Fruit fly (Drosophila melanogaster) Kc167 (cell line): ENCODE data around the gene Tom70.

Experiments used
- Myc ChIP-seq: fragments of >200 bp; optimal IDR thresholded peaks from 2 replicates; lab custom pipeline; 2017; ENCODE audit warnings: missing external identifiers
- Sin3A ChIP-seq: fragments of >200 bp; optimal IDR thresholded peaks from 2 replicates; lab custom pipeline; 2018; ENCODE audit warnings: missing external identifiers
- h ChIP-seq: fragments of >200 bp; optimal IDR thresholded peaks from 3 replicates; lab custom pipeline; 2018; ENCODE audit warnings: missing external identifiers
- insv ChIP-seq: fragments of >200 bp; optimal IDR thresholded peaks from 3 replicates; lab custom pipeline; 2018; ENCODE audit warnings: missing external identifiers
- psq ChIP-seq: fragments of >200 bp; optimal IDR thresholded peaks from 2 replicates; lab custom pipeline; 2017; ENCODE audit warnings: missing external identifiers
- ttk ChIP-seq: sonication (Bioruptor generic); optimal IDR thresholded peaks from 2 replicates; lab custom pipeline; 2017; ENCODE audit warnings: missing external identifiers

Tom70 gene

dm6 chr2L:12038177-12038581 is at the start of gene Tom70:
Gene Tom70 (minus strand): TSS chr2L:12038511.
- no peak for TF ChIP-seq Sin3A (lab: Kevin White, UChicago)

- TF ChIP-seq ttk (lab: Kevin White, UChicago): no peak
- TF ChIP-seq Myc (lab: Kevin White, UChicago): no peak
- TF ChIP-seq psq: no peak
- no peak for TF ChIP-seq h
- TF ChIP-seq insv (lab: Kevin White, UChicago): no peak
- no peak for TF ChIP-seq Sin3A (lab: Kevin White, UChicago)
Measured at dm6 chr2L:12087442-12087841, 49.1 kb upstream of the Tom70 start.

DNA sequence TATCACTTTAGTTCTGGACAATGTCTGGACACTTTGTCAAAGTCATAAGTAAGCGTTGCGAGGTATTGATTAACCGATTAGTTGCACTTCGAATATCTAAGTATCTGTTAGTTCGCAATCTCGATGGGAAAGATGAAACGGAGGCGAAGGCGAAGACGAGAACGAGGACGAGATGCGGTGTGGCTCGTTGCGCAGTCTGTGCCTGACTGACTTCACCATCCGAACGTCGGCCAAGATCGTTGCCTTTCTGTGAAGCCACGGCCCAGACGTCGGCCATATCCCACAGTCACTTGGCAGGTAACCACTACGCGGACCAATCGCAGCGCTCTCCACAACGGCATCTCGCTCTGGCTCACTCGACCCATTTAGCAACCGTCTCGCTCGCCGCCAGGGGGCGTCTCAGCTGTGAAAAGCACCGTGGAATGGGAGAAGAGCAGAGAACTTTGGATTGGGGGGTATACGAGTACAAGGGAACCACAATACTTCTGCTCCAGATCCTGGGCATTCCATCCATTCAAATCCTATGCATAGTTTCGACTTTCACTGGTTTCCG is 47.4 kb upstream of the Tom70 start, which contains the start of gene prd:
TSS of gene prd (minus strand) at position 209 of the 553 bp plus-strand sequence.
- no peak for TF ChIP-seq Myc (lab: Kevin White, UChicago)

DNA sequence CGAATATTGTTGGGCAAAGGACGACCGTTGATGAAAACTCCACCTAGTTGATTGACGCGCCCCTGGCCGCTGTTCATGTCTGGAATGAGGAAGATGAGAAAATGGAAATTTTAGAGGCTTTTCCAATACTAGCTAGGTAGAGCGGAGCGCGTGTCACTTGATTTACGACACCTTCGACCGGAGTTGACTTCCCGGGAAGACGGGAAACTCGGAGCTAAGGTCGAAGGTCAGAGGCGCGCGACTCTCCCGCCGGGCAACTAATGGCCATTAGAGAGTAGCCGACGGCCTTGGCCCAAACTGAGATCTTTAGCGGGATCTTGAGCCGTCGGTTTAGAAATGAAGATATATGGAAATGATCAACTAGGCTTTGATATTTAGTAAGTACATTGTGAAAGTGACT is 46.7 kb upstream of the Tom70 start:
- TF ChIP-seq insv (lab: Kevin White, UChicago) (no peak), h (no peak), Myc (lab: Kevin White, UChicago) (no peak), ttk (lab: Kevin White, UChicago) (no peak), psq (no peak), Sin3A (lab: Kevin White, UChicago) (no peak)

DNA sequence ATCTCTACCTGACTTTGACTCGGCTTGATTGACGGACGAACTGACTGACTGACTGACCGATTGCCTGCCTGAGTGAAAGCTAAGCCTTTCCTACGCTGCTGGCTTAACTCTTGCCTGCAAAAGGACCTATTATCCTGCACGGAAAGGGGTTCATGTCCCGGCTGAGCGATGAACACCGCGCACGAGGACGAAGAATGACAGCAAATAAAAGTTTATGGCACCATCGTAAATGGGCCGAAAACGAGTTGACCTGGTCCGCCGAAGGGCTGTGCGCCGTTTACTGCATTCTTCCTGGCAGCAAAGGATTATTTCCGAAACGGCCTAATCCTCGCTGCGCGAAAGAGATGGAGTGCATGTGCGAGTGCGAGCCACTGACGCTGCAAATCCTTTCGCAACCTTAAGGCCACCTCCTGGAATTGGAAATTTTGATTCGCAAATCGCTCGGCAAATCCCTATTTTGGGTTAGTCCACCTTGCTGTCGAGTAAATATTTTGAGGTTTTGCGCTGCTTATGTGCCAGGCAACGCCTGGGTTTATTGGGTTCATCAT is 42.9 kb upstream of the Tom70 start:
- TF ChIP-seq Myc (lab: Kevin White, UChicago): no peak
- TF ChIP-seq insv (lab: Kevin White, UChicago): no peak
- TF ChIP-seq ttk (lab: Kevin White, UChicago): no peak
- TF ChIP-seq h: no peak

DNA sequence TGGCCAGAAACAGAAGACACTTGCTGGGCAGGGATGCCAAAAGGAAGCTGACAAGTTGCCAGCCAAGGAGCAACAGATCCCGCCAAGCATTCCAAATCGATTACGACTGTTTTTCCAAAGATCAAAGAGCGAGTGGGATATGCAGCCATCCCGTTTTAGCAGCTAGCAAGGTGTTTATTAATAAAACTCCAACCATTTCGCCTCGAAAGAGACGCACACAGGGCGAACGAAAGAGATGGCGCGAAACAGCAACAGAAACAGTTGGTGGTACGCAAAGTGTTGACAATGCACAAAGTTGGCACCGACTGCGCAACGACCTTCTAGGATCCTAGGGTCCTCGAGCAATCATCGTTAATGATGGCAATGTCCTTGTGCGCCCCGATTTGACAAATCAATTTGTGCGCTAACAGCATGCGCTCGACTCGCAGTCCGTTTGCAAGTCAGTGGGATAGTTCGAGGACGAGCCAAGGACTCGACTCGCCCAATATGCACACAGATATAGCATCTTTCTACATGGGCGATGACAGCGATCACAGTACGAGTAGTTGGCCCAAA is 41.6 kb upstream of the Tom70 start:
- TF ChIP-seq insv (lab: Kevin White, UChicago) (no peak), ttk (lab: Kevin White, UChicago) (no peak), psq (no peak), h (no peak), Sin3A (lab: Kevin White, UChicago) (no peak), Myc (lab: Kevin White, UChicago) (no peak)

DNA sequence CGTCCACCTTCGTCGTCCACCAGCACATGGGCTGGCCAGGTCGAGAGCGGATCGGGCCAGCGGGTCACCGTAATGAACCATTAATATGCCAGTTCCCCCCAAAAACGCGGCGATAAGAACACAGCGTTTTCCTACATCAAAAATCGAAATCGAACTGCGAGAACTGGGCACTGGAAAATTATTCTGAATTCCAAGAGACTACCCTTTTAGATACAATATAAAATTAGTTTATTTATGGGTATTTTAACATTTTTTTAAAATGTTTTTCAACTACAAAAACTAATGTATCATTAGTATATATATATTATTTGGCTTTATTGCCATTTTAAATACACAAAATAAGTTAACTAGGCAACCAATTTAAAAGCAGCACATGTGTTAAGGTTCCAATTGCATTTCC is 40.4 kb upstream of the Tom70 start:
- TF ChIP-seq h (no peak), insv (lab: Kevin White, UChicago) (no peak), psq (no peak), Myc (lab: Kevin White, UChicago) (no peak), ttk (lab: Kevin White, UChicago) (no peak), Sin3A (lab: Kevin White, UChicago) (no peak)

DNA sequence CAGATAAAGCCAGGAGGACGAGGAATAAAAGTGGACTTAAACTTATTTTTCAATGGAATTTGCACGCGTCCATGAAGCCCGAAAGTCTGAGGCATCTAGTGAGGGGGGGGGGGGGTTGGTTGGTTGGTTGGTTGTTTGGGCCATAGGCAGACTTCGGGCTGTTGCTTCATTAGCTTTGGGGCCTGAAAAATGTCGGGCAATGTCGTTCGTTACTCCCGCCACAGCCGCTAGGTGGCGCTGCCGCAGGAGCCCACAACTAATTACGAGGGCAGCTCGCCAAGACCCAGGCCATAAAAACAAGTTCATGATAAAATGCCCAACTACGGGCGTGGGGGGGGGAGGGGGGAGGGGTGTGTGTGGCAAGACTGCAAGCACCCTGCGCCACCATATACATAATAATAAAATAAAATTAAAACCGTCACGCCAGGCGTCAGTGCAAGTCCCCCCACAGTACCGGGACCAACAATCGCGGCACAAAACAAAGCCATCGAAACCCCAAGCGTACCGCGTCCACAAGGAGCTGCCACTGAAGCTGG is 39.9 kb upstream of the Tom70 start:
- TF ChIP-seq insv (lab: Kevin White, UChicago) (no peak), ttk (lab: Kevin White, UChicago) (no peak), Sin3A (lab: Kevin White, UChicago) (no peak), h (no peak), psq (no peak), Myc (lab: Kevin White, UChicago) (no peak)

dm6 chr2L:12075850-12076249 is 37.5 kb upstream of the Tom70 start, which contains the start of gene CG14947:
Gene CG14947 (plus strand): TSS chr2L:12076100.
- no peak for TF ChIP-seq insv (lab: Kevin White, UChicago)
- no peak for TF ChIP-seq Myc (lab: Kevin White, UChicago)
- no peak for TF ChIP-seq ttk (lab: Kevin White, UChicago)
- no peak for TF ChIP-seq psq
- TF ChIP-seq Sin3A (lab: Kevin White, UChicago): no peak
- no peak for TF ChIP-seq h

DNA sequence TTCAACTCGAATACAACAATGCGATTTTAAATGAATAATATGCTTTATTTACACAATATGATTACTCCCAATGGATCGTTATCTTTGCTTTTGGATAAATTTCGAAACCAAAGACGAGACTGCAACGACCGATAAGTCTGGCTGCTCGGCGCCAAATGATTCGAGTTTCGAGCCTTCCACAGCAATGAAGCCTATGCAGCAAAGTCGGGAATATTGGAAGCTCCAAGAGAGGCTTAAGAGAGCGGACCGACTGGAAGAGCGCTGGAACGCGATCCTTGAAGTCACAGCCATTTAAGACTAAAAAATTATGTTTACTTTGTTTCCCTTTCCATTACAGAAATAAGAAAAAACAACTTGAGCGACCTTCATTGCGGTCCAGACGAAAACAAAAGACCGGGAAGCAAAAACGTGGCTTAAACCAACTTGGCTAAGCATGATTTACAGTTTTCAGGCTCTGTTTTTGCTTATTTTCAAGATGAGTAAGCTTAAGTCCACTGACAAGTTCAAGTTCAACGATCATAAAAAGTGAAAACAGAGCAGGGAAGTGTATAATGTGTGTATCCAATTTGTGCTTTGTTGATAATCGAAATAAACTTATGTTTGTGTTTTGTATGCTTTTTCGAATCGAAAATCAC is 28.4 kb upstream of the Tom70 start, which contains the start of gene firl:
TSS of gene firl (minus strand) at position 159 of the 635 bp plus-strand sequence.
- TF ChIP-seq psq (no peak), Sin3A (lab: Kevin White, UChicago) (no peak), Myc (lab: Kevin White, UChicago) (no peak), h (no peak), insv (lab: Kevin White, UChicago) (no peak), ttk (lab: Kevin White, UChicago) (no peak)

- TF ChIP-seq insv (lab: Kevin White, UChicago) (no peak), Myc (lab: Kevin White, UChicago) (no peak), psq (no peak), h (no peak)
Measured at dm6 chr2L:12065683-12066386, 27.5 kb upstream of the Tom70 start.

DNA sequence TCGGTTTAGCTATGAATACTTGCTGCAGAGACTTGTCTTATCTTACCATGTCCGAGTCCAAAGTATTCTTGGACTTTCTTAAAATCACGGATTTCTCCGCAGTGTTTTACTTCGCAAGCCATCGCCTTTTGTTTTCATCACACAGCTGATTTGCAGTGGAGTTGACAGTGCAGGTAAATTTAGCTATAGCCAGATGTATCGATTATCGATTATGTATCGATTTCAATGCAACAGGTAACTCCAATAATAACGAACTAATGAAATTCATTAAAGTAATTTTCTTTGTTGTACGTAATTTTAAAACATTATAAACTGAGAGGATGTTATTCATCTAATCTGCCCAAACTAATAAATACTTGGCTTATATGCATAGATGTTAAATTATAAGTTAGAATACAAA is 24.7 kb upstream of the Tom70 start, which contains the start of gene Rab3-GAP:
TSS of gene Rab3-GAP (minus strand) at position 150 of the 400 bp plus-strand sequence.
- TF ChIP-seq insv (lab: Kevin White, UChicago) (no peak), ttk (lab: Kevin White, UChicago) (no peak), Myc (lab: Kevin White, UChicago) (no peak), h (no peak)
